Worm (Caenorhabditis elegans): ENCODE results near the gene srw-14.

Gene srw-14

DNA sequence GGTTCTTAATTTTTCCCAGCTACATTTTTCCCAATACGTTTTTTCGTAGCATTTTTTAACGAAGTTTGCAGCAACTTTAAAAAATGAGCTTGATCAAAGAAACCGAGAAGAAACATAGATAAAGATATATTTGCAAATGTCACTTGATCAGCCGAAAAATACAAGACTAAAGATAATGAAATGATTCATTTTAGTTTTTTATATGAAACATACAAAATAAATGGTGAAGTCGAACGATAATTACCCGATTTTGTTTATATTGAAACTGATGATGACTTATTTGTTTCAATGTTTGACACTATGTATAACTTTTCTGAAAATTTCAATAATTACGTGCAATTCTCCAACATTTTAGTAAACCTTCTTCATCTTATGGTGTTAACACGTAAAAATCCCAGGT lies 42.6 kb downstream of the srw-14 start, which contains the start of gene srw-22:
Gene srw-22, plus strand, starts transcription at position 301 of the 400 bp plus-strand sequence.
- no peak for TF ChIP-seq ceh-100 (GFP tag; IDR thresholded peaks at IDR 0.05)
- no peak for TF ChIP-seq ceh-40 (GFP tag; IDR thresholded peaks at IDR 0.05)
- no peak for TF ChIP-seq Y56A3A.18 (GFP tag; IDR thresholded peaks at IDR 0.05)
- no peak for TF ChIP-seq T26A5.8 (tag; optimal IDR thresholded peaks at IDR 0.05)
- TF ChIP-seq hrde-1 (tag; optimal IDR thresholded peaks at IDR 0.05; ENCODE audit: borderline replicate concordance), result no peak
- no peak for TF ChIP-seq lir-1 (GFP tag; conservative IDR thresholded peaks at IDR 0.05)
- TF ChIP-seq ceh-58 (GFP tag; IDR thresholded peaks at IDR 0.05), result no peak
- TF ChIP-seq attf-5 (GFP tag; optimal IDR thresholded peaks at IDR 0.05), result no peak
- no peak for TF ChIP-seq madf-8 (GFP tag; conservative IDR thresholded peaks at IDR 0.05)
- no peak for TF ChIP-seq hlh-26 (GFP tag; conservative IDR thresholded peaks at IDR 0.05)
- TF ChIP-seq ztf-28 (GFP tag; IDR thresholded peaks at IDR 0.05), result no peak
- TF ChIP-seq dpff-1 (tag; optimal IDR thresholded peaks at IDR 0.05), result no peak
- TF ChIP-seq madf-3 (GFP tag; IDR thresholded peaks at IDR 0.05), result no peak
- TF ChIP-seq pbrm-1 (GFP tag; IDR thresholded peaks at IDR 0.05), result no peak
- TF ChIP-seq Y79H2A.3 (GFP tag; conservative IDR thresholded peaks at IDR 0.05), result no peak
- TF ChIP-seq gei-17 (GFP tag; optimal IDR thresholded peaks at IDR 0.05), result no peak
- TF ChIP-seq nfya-2 (GFP tag; IDR thresholded peaks at IDR 0.05), result no peak
- no peak for TF ChIP-seq sptf-2 (GFP tag; optimal IDR thresholded peaks at IDR 0.05)

ce11 chrV:15272263-15272662 lies 46.5 kb downstream of the srw-14 start, which contains the start of gene T10H4.4:
T10H4.4 (minus strand) TSS chrV:15272363.
- TF ChIP-seq let-526 (GFP tag; IDR thresholded peaks at IDR 0.05) (no peak), die-1 (tag; optimal IDR thresholded peaks at IDR 0.05) (no peak), ets-4 (GFP tag; optimal IDR thresholded peaks at IDR 0.05) (no peak)

DNA sequence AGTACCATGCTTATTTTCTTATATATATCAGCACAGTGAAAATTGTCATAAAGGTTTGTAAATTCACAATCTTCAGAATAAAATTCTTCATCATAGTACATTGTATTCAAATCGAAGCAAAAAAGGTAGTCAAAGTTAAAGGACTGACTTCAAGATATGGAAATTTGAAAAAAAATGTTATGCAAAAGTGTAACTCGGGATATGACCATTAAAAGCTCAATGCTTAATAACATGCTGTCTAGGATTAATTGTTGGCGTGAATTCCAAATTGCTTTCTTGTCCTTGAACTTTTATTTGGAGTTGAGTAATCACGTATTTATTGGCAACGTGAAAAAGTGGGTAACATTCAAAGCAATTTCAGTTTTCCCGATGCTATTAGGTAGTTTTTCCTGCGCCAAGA lies 49.0 kb downstream of the srw-14 start, which contains the start of gene srw-16:
Gene srw-16, minus strand, starts transcription at position 101 of the 400 bp plus-strand sequence.
- TF ChIP-seq F39B2.1 (GFP tag; IDR thresholded peaks at IDR 0.05) (no peak), ztf-3 (GFP tag; optimal IDR thresholded peaks at IDR 0.05) (no peak), lin-40 (tag; optimal IDR thresholded peaks at IDR 0.05) (no peak), rpc-1 (optimal IDR thresholded peaks at IDR 0.05) (no peak), rpc-1 (tag; optimal IDR thresholded peaks at IDR 0.05) (no peak), ama-1 (optimal IDR thresholded peaks at IDR 0.05) (no peak), ama-1 (GFP tag; optimal IDR thresholded peaks at IDR 0.05) (no peak), tbx-9 (tag; optimal IDR thresholded peaks at IDR 0.05; ENCODE audit: borderline replicate concordance) (no peak), snpc-4 (GFP tag; optimal IDR thresholded peaks at IDR 0.05) (no peak), snpc-4 (tag; optimal IDR thresholded peaks at IDR 0.05) (no peak), nfyb-1 (GFP tag; IDR thresholded peaks at IDR 0.05) (no peak), sptf-2 (GFP tag; optimal IDR thresholded peaks at IDR 0.05) (no peak), B0336.3 (GFP tag; IDR thresholded peaks at IDR 0.05) (no peak), ztf-25 (GFP tag; IDR thresholded peaks at IDR 0.05) (no peak), dpff-1 (tag; optimal IDR thresholded peaks at IDR 0.05) (no peak), athp-1 (tag; optimal IDR thresholded peaks at IDR 0.05) (no peak), B0019.2 (GFP tag; conservative IDR thresholded peaks at IDR 0.05) (no peak), aptf-3 (GFP tag; IDR thresholded peaks at IDR 0.05) (no peak), hmg-1.2 (GFP tag; IDR thresholded peaks at IDR 0.05) (no peak), mcd-1 (GFP tag; IDR thresholded peaks at IDR 0.05) (no peak), hlh-12 (tag; optimal IDR thresholded peaks at IDR 0.05) (no peak)
